Fruit fly (Drosophila melanogaster) ovary, adult (tissue): ENCODE measurements around the gene CG4408.

Experiments
- CG17801 ChIP-seq: fragments of 200-800 bp; optimal IDR thresholded peaks from 2 replicates; lab custom pipeline; 2019; ENCODE audit warnings: missing biosample characterization, mild to moderate bottlenecking, missing genetic modification characterization, moderate library complexity; ENCODE audit not compliant: partially characterized antibody

Gene CG4408

dm6 chr3R:23346893-23347396 lies 16.4 kb downstream of the CG4408 start:
- TF ChIP-seq CG17801 (GFP tag; lab: Kevin White, UChicago) = no peak

dm6 chr3R:23346007-23346681 lies 17.2 kb downstream of the CG4408 start, which contains the start of gene pnt:
Gene pnt (minus strand): TSS chr3R:23346167.
- TF ChIP-seq CG17801 (GFP tag; lab: Kevin White, UChicago) = peak; percentile 1

dm6 chr3R:23345057-23345776 lies 18.2 kb downstream of the CG4408 start:
- TF ChIP-seq CG17801 (GFP tag; lab: Kevin White, UChicago) = no peak

- no peak for TF ChIP-seq CG17801 (GFP tag; lab: Kevin White, UChicago)
These were observed 19.6 kb downstream of the CG4408 start for dm6 chr3R:23343707-23344310.

- TF ChIP-seq CG17801 (GFP tag; lab: Kevin White, UChicago) = no peak
These were observed 21.5 kb downstream of the CG4408 start for dm6 chr3R:23341769-23342352.

- no peak for TF ChIP-seq CG17801 (GFP tag; lab: Kevin White, UChicago)
These were observed 22.8 kb downstream of the CG4408 start for dm6 chr3R:23340621-23341020.

dm6 chr3R:23338290-23338689 lies 25.1 kb downstream of the CG4408 start:
- no peak for TF ChIP-seq CG17801 (GFP tag; lab: Kevin White, UChicago)

- no peak for TF ChIP-seq CG17801 (GFP tag; lab: Kevin White, UChicago)
These were observed 26.1 kb downstream of the CG4408 start for dm6 chr3R:23337183-23337825.

- TF ChIP-seq CG17801 (GFP tag; lab: Kevin White, UChicago) = no peak
These were observed 26.9 kb downstream of the CG4408 start for dm6 chr3R:23336513-23336912.

- no peak for TF ChIP-seq CG17801 (GFP tag; lab: Kevin White, UChicago)
These were observed 27.8 kb downstream of the CG4408 start for dm6 chr3R:23335577-23335976.

- no peak for TF ChIP-seq CG17801 (GFP tag; lab: Kevin White, UChicago)
These were observed 28.5 kb downstream of the CG4408 start for dm6 chr3R:23334866-23335265.

- TF ChIP-seq CG17801 (GFP tag; lab: Kevin White, UChicago) = peak; percentile 64
These were observed 29.2 kb downstream of the CG4408 start for dm6 chr3R:23334036-23334744.

dm6 chr3R:23333334-23334035 lies 29.9 kb downstream of the CG4408 start:
- TF ChIP-seq CG17801 (GFP tag; lab: Kevin White, UChicago) = no peak
